Worm (Caenorhabditis elegans) whole organism, L4 larva: ENCODE measurements around the gene pros-1.

Source experiments
- D1046.2 ChIP-seq: fragments of 200-800 bp; sonication (Bioruptor generic); IDR thresholded peaks from 2 replicates; pipeline ENCODE4 v1.3.6; 2022; ENCODE audit warnings: missing genetic modification characterization, missing compliant biosample characterization
- ama-1 ChIP-seq: fragments of 150-350 bp; optimal IDR thresholded peaks from 2 replicates; lab custom pipeline; 2014; ENCODE audit warnings: inconsistent platforms, mixed read lengths
- daf-12 ChIP-seq: fragments of 150-350 bp; optimal IDR thresholded peaks from 2 replicates; lab custom pipeline; 2014; ENCODE audit warnings: missing biosample characterization, missing genetic modification reagents, missing genetic modification characterization
- daf-19 ChIP-seq: fragments of 200-800 bp; sonication (Bioruptor generic); conservative IDR thresholded peaks from 2 replicates; pipeline ENCODE4 v1.3.6; 2022; ENCODE audit warnings: missing genetic modification characterization, missing compliant biosample characterization
- fkh-10 ChIP-seq: fragments of 150-350 bp; optimal IDR thresholded peaks from 2 replicates; lab custom pipeline; 2014; ENCODE audit warnings: missing biosample characterization, missing genetic modification reagents, missing genetic modification characterization
- fos-1 ChIP-seq: fragments of 150-350 bp; optimal IDR thresholded peaks from 2 replicates; lab custom pipeline; 2014; ENCODE audit warnings: missing biosample characterization, missing genetic modification characterization
- pqm-1 ChIP-seq: sonication (generic microtip); optimal IDR thresholded peaks from 2 replicates; lab custom pipeline; 2017; ENCODE audit warnings: missing biosample characterization, missing genetic modification characterization
- sdz-12 ChIP-seq: fragments of 200-800 bp; sonication (Bioruptor generic); optimal IDR thresholded peaks from 2 replicates; lab custom pipeline; 2018; ENCODE audit warnings: mild to moderate bottlenecking, missing genetic modification characterization, missing compliant biosample characterization
- skn-1 ChIP-seq: fragments of 150-350 bp; optimal IDR thresholded peaks from 2 replicates; lab custom pipeline; 2014; ENCODE audit warnings: missing biosample characterization, missing genetic modification characterization
- snpc-4 ChIP-seq: fragments of 150-350 bp; optimal IDR thresholded peaks from 2 replicates; lab custom pipeline; 2014; ENCODE audit warnings: missing biosample characterization, missing genetic modification characterization
- unc-39 ChIP-seq: sonication (generic microtip); optimal IDR thresholded peaks from 2 replicates; lab custom pipeline; 2017; ENCODE audit warnings: missing biosample characterization, missing genetic modification characterization
- unc-62 ChIP-seq, 3 experiments: fragments of 150-350 bp in 1 of 3; sonication (generic microtip); optimal IDR thresholded peaks in 2 of 3; peaks in 1 of 3; 1 replicate in 1 of 3; 2 replicates in 2 of 3; lab custom pipeline; 2014 to 2017; ENCODE audit warnings: missing biosample characterization in 3 of 3, missing genetic modification characterization in 3 of 3, missing genetic modification reagents in 3 of 3, missing genotype in 1 of 3
- ztf-11 ChIP-seq: fragments of 150-350 bp; optimal IDR thresholded peaks from 2 replicates; lab custom pipeline; 2014; ENCODE audit warnings: missing biosample characterization, missing genetic modification characterization
- ztf-7 ChIP-seq: fragments of 150-350 bp; optimal IDR thresholded peaks from 2 replicates; lab custom pipeline; 2014; ENCODE audit warnings: missing biosample characterization, missing genetic modification characterization

DNA sequence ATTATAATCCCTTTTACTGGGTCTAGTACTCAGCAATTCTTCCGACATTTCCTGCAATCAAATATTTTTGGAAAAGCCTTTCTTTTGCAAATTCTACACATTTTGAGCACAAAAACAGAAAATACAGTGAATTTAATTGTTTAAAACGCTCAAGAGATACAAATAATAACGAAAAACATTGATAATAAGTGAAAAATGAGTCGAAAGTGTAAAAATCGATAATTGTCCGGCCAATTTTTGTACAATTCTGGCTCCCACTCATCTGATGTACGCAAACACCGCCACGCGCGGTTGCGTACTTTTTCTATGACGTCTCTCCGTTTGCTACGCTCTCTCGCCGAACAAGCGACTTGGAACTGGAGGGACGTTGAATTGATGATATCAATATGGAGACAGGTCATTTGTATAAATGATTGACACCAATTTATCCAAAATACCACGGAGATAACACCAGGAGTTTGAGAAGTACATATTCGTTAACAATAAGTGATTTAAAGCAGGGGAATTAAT is 46.2 kb upstream of the pros-1 start, which contains the start of gene lin-36:
- TF ChIP-seq fos-1 (tag; lab: Kevin White, UChicago), result no peak
- no peak for TF ChIP-seq unc-39 (tag; lab: Kevin White, UChicago)
- no peak for TF ChIP-seq fkh-10 (GFP tag; lab: Kevin White, UChicago)
- TF ChIP-seq ztf-11, result no peak
- TF ChIP-seq pqm-1 (tag; lab: Kevin White, UChicago), result no peak
- TF ChIP-seq ama-1, result no peak
- no peak for TF ChIP-seq snpc-4 (tag; lab: Kevin White, UChicago)
- TF ChIP-seq sdz-12 (GFP tag; lab: Kevin White, UChicago), result no peak
- TF ChIP-seq ztf-7 (tag; lab: Kevin White, UChicago), result no peak
- TF ChIP-seq daf-19 (GFP tag; lab: Robert Waterston, UW), result no peak
- no peak for TF ChIP-seq unc-62 (GFP tag; optimal IDR thresholded peaks at IDR 0.05 in 1 of 2; lab: Kevin White, UChicago)
- no peak for TF ChIP-seq unc-62 (tag; optimal IDR thresholded peaks at IDR 0.05; lab: Kevin White, UChicago)
- no peak for TF ChIP-seq D1046.2 (GFP tag; lab: Robert Waterston, UW)
- TF ChIP-seq daf-12 (tag; lab: Kevin White, UChicago), result no peak
- TF ChIP-seq skn-1, result no peak
